Worm (Caenorhabditis elegans) whole organism, L4 larva: Measurements from ENCODE around the gene tmem-184.

Source experiments
- D1046.2 ChIP-seq: fragments of 200-800 bp; sonication (Bioruptor generic); IDR thresholded peaks from 2 replicates; pipeline ENCODE4 v1.3.6; 2022; ENCODE audit warnings: missing genetic modification characterization, missing compliant biosample characterization
- F10B5.3 ChIP-seq: sonication (generic microtip); optimal IDR thresholded peaks from 2 replicates; lab custom pipeline; 2016; ENCODE audit warnings: mild to moderate bottlenecking, missing genetic modification characterization, missing compliant biosample characterization
- F44E2.7 ChIP-seq: fragments of 200-800 bp; sonication (Bioruptor generic); IDR thresholded peaks from 2 replicates; pipeline ENCODE4 v2.1.2; 2022; ENCODE audit warnings: missing genetic modification characterization, missing compliant biosample characterization
- T20F7.1 ChIP-seq: fragments of 200-800 bp; sonication (Bioruptor generic); optimal IDR thresholded peaks from 2 replicates; lab custom pipeline; 2018; ENCODE audit warnings: mild to moderate bottlenecking, missing genetic modification characterization, missing compliant biosample characterization
- Y105C5A.15 ChIP-seq: fragments of 200-800 bp; sonication (Bioruptor generic); IDR thresholded peaks from 2 replicates; pipeline ENCODE4 v1.3.6; 2022; ENCODE audit warnings: missing genetic modification characterization, missing compliant biosample characterization
- Y48G9A.11 ChIP-seq: fragments of 200-800 bp; sonication (Bioruptor generic); IDR thresholded peaks from 2 replicates; pipeline ENCODE4 v1.3.6; 2022; ENCODE audit warnings: missing genetic modification reagents, missing genetic modification characterization, missing compliant biosample characterization
- Y75B8A.6 ChIP-seq: fragments of 200-800 bp; sonication (Bioruptor generic); IDR thresholded peaks from 2 replicates; pipeline ENCODE4 v1.3.6; 2022; ENCODE audit warnings: missing genetic modification reagents, missing genetic modification characterization, missing compliant biosample characterization
- aha-1 ChIP-seq: fragments of 150-350 bp; peaks from one replicate; lab custom pipeline; 2014; ENCODE audit warnings: missing biosample characterization, missing genetic modification characterization
- aly-2 ChIP-seq: sonication (generic microtip); optimal IDR thresholded peaks from 2 replicates; lab custom pipeline; 2018; ENCODE audit warnings: missing biosample characterization, missing genetic modification characterization
- attf-4 ChIP-seq: sonication (generic microtip); optimal IDR thresholded peaks from 3 replicates; lab custom pipeline; 2017; ENCODE audit warnings: missing biosample characterization, missing genetic modification characterization
- ceh-32 ChIP-seq: sonication (generic microtip); optimal IDR thresholded peaks from 2 replicates; lab custom pipeline; 2016; ENCODE audit warnings: mild to moderate bottlenecking, missing genetic modification characterization, missing compliant biosample characterization; ENCODE audit not compliant: poor library complexity
- ces-1 ChIP-seq: fragments of 150-350 bp; sonication (generic microtip); optimal IDR thresholded peaks from 4 replicates; lab custom pipeline; 2014; ENCODE audit warnings: missing biosample characterization, missing genetic modification reagents, missing genetic modification characterization
- cey-2 ChIP-seq: sonication (generic microtip); optimal IDR thresholded peaks from 3 replicates; lab custom pipeline; 2017; ENCODE audit warnings: missing genetic modification characterization, mild to moderate bottlenecking, missing compliant biosample characterization, antibody characterized with exemption, borderline replicate concordance; ENCODE audit not compliant: insufficient read depth
- daf-16 ChIP-seq, 3 experiments: sonication (generic microtip); optimal IDR thresholded peaks; 2 replicates each; lab custom pipeline; 2016 to 2017; ENCODE audit warnings: missing genetic modification characterization in 3 of 3, missing genetic modification reagents in 3 of 3, mild to moderate bottlenecking in 2 of 3, missing compliant biosample characterization in 2 of 3, missing biosample characterization in 1 of 3, moderate library complexity in 1 of 3
- daf-19 ChIP-seq: fragments of 200-800 bp; sonication (Bioruptor generic); conservative IDR thresholded peaks from 2 replicates; pipeline ENCODE4 v1.3.6; 2022; ENCODE audit warnings: missing genetic modification characterization, missing compliant biosample characterization
- dmd-6 ChIP-seq: fragments of 200-800 bp; sonication (Bioruptor generic); IDR thresholded peaks from 2 replicates; pipeline ENCODE4 v1.3.6; 2022; ENCODE audit warnings: missing genetic modification reagents, missing genetic modification characterization, missing compliant biosample characterization
- dmd-9 ChIP-seq: fragments of 200-800 bp; sonication (Bioruptor generic); IDR thresholded peaks from 2 replicates; pipeline ENCODE4 v1.3.6; 2022; ENCODE audit warnings: missing genetic modification reagents, missing genetic modification characterization, missing compliant biosample characterization
- dve-1 ChIP-seq: sonication (generic microtip); optimal IDR thresholded peaks from 2 replicates; lab custom pipeline; 2017; ENCODE audit warnings: antibody characterized with exemption, mild to moderate bottlenecking, missing genetic modification characterization, missing compliant biosample characterization; ENCODE audit not compliant: insufficient read depth
- fos-1 ChIP-seq: fragments of 150-350 bp; optimal IDR thresholded peaks from 2 replicates; lab custom pipeline; 2014; ENCODE audit warnings: missing biosample characterization, missing genetic modification characterization
- hlh-11 ChIP-seq: fragments of 200-800 bp; sonication (Bioruptor generic); optimal IDR thresholded peaks from 2 replicates; lab custom pipeline; 2018; ENCODE audit warnings: mild to moderate bottlenecking, missing genetic modification characterization, missing compliant biosample characterization
- hlh-30 ChIP-seq: sonication (generic microtip); optimal IDR thresholded peaks from 2 replicates; lab custom pipeline; 2017; ENCODE audit warnings: antibody characterized with exemption, mild to moderate bottlenecking, missing genetic modification characterization, missing compliant biosample characterization; ENCODE audit not compliant: insufficient read depth
- hmg-1.1 ChIP-seq: fragments of 200-800 bp; sonication (Bioruptor generic); IDR thresholded peaks from 2 replicates; pipeline ENCODE4 v1.3.6; 2022; ENCODE audit warnings: missing genetic modification reagents, missing genetic modification characterization, missing compliant biosample characterization
- lin-1 ChIP-seq: fragments of 200-800 bp; sonication (Bioruptor generic); IDR thresholded peaks from 2 replicates; pipeline ENCODE4 v1.3.6; 2022; ENCODE audit warnings: missing genetic modification reagents, missing genetic modification characterization, missing compliant biosample characterization
- lin-13 ChIP-seq: fragments of 150-350 bp; optimal IDR thresholded peaks from 2 replicates; lab custom pipeline; 2014; ENCODE audit warnings: missing biosample characterization, missing genetic modification reagents, missing genetic modification characterization
- lin-15B ChIP-seq: fragments of 150-350 bp; sonication (generic microtip); optimal IDR thresholded peaks from 3 replicates; lab custom pipeline; 2014; ENCODE audit warnings: missing biosample characterization, missing genetic modification characterization
- lin-29 ChIP-seq: fragments of 200-800 bp; sonication (Bioruptor generic); IDR thresholded peaks from 2 replicates; pipeline ENCODE4 v1.3.6; 2022; ENCODE audit warnings: missing genetic modification reagents, missing genetic modification characterization, missing compliant biosample characterization
- lin-38 ChIP-seq: fragments of 200-800 bp; sonication (Bioruptor generic); IDR thresholded peaks from 2 replicates; pipeline ENCODE4 v1.3.6; 2022; ENCODE audit warnings: missing genetic modification reagents, missing genetic modification characterization, missing compliant biosample characterization
- lir-3 ChIP-seq: sonication (generic microtip); optimal IDR thresholded peaks from 2 replicates; lab custom pipeline; 2016; ENCODE audit warnings: mild to moderate bottlenecking, missing genetic modification characterization, missing compliant biosample characterization
- mdt-29 ChIP-seq: fragments of 200-800 bp; sonication (Bioruptor generic); IDR thresholded peaks from 2 replicates; pipeline ENCODE4 v1.3.6; 2022; ENCODE audit warnings: missing genetic modification reagents, missing genetic modification characterization, missing compliant biosample characterization
- mxl-2 ChIP-seq: fragments of 200-800 bp; sonication (Bioruptor generic); conservative IDR thresholded peaks from 2 replicates; pipeline ENCODE4 v1.3.6; 2022; ENCODE audit warnings: missing genetic modification reagents, missing genetic modification characterization, missing compliant biosample characterization
- nhr-10 ChIP-seq: fragments of 150-350 bp; optimal IDR thresholded peaks from 2 replicates; lab custom pipeline; 2014; ENCODE audit warnings: missing biosample characterization, missing genetic modification characterization
- nhr-11 ChIP-seq: fragments of 150-350 bp; optimal IDR thresholded peaks from 2 replicates; lab custom pipeline; 2014; ENCODE audit warnings: missing biosample characterization, missing genetic modification characterization
- nhr-41 ChIP-seq: fragments of 200-800 bp; sonication (Bioruptor generic); IDR thresholded peaks from 2 replicates; pipeline ENCODE4 v1.3.6; 2022; ENCODE audit warnings: missing genetic modification reagents, missing genetic modification characterization, missing compliant biosample characterization
- nhr-77 ChIP-seq: fragments of 150-350 bp; optimal IDR thresholded peaks from 2 replicates; lab custom pipeline; 2014; ENCODE audit warnings: missing biosample characterization, missing genetic modification characterization
- pqm-1 ChIP-seq: sonication (generic microtip); optimal IDR thresholded peaks from 2 replicates; lab custom pipeline; 2017; ENCODE audit warnings: missing biosample characterization, missing genetic modification characterization
- rbr-2 ChIP-seq: sonication (generic microtip); optimal IDR thresholded peaks from 2 replicates; lab custom pipeline; 2016; ENCODE audit warnings: missing genotype, missing genetic modification characterization, missing compliant biosample characterization
- saeg-2 ChIP-seq: fragments of 200-800 bp; sonication (Bioruptor generic); IDR thresholded peaks from 2 replicates; pipeline ENCODE4 v1.3.6; 2022; ENCODE audit warnings: missing genetic modification reagents, missing genetic modification characterization, missing compliant biosample characterization
- sdz-12 ChIP-seq: fragments of 200-800 bp; sonication (Bioruptor generic); optimal IDR thresholded peaks from 2 replicates; lab custom pipeline; 2018; ENCODE audit warnings: mild to moderate bottlenecking, missing genetic modification characterization, missing compliant biosample characterization
- skn-1 ChIP-seq: fragments of 150-350 bp; optimal IDR thresholded peaks from 2 replicates; lab custom pipeline; 2014; ENCODE audit warnings: missing biosample characterization, missing genetic modification characterization
- spr-1 ChIP-seq: sonication (generic microtip); optimal IDR thresholded peaks from 2 replicates; lab custom pipeline; 2016; ENCODE audit warnings: mild to moderate bottlenecking, missing genetic modification characterization, missing compliant biosample characterization
- spr-3 ChIP-seq: fragments of 200-800 bp; sonication (Bioruptor generic); optimal IDR thresholded peaks from 2 replicates; lab custom pipeline; 2018; ENCODE audit warnings: mild to moderate bottlenecking, missing genetic modification characterization, missing compliant biosample characterization
- tag-97 ChIP-seq: fragments of 200-800 bp; sonication (Bioruptor generic); IDR thresholded peaks from 2 replicates; pipeline ENCODE4 v1.3.6; 2022; ENCODE audit warnings: missing genetic modification characterization, missing compliant biosample characterization
- unc-62 ChIP-seq, 3 experiments: fragments of 150-350 bp in 1 of 3; sonication (generic microtip); optimal IDR thresholded peaks in 2 of 3; peaks in 1 of 3; 1 replicate in 1 of 3; 2 replicates in 2 of 3; lab custom pipeline; 2014 to 2017; ENCODE audit warnings: missing biosample characterization in 3 of 3, missing genetic modification characterization in 3 of 3, missing genetic modification reagents in 3 of 3, missing genotype in 1 of 3
- vab-7 ChIP-seq: fragments of 200-800 bp; sonication (Bioruptor generic); IDR thresholded peaks from 2 replicates; pipeline ENCODE4 v1.3.6; 2022; ENCODE audit warnings: missing genetic modification reagents, missing genetic modification characterization, missing compliant biosample characterization
- ztf-11 ChIP-seq: fragments of 150-350 bp; optimal IDR thresholded peaks from 2 replicates; lab custom pipeline; 2014; ENCODE audit warnings: missing biosample characterization, missing genetic modification characterization

Gene tmem-184

DNA sequence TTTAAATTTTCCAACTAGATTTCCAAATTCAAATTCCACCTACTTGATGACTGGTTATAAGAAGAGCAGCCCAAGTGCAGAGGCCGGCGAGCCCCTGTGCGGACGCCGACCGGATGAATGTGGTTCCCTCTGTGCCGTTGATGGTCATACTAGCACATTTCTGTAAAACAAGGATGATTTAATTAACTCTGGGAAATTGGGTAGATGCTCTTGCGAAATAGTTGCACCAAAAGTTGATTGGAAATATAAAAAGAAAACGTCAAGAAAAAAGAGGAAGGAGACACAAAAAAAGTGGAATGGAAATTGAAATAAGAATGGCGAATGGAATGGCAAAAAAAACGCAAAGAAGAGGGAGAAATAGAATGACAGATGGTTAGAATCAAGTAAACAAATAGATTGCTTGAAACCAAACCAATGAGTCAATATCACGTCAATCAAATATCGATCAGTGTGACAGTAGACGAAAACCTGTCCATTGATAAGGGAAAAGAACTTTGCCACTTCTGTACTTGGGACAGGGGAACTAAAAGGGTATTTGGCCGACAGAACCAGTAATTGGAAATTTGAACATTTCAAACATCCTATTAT, at the start of gene tmem-184 (continued):
- TF ChIP-seq Y105C5A.15 (GFP tag; lab: Robert Waterston, UW) (no peak), fos-1 (tag; lab: Kevin White, UChicago) (no peak), skn-1 (tag; lab: Kevin White, UChicago) (no peak), daf-19 (GFP tag; lab: Robert Waterston, UW) (no peak)

DNA sequence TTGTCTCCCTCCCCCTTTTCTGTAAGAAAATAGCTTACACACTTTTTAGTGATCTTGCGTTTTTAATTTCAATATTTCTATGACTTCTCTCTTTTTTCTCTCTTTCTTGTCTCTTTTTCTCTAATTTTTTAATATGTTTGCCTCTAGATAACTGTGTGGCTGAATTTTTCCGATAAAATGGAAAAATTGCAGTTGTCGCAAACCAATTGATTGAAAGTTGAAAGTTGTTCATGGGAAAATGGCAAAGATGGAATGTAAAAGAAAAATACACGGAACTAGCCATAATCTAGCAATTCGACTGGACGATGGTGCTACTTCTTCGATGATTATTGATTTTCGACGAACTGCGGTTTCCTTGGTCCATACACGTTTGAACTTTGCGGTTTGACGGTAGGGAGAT, 49.2 kb upstream of the tmem-184 start:
- no peak for TF ChIP-seq hlh-30 (tag; lab: Kevin White, UChicago)
- peak; percentile 19; the same call in 1 of the 2 replicates for TF ChIP-seq dmd-6
- peak; percentile 28 for TF ChIP-seq pqm-1
- peak; percentile 15 for TF ChIP-seq dve-1

DNA sequence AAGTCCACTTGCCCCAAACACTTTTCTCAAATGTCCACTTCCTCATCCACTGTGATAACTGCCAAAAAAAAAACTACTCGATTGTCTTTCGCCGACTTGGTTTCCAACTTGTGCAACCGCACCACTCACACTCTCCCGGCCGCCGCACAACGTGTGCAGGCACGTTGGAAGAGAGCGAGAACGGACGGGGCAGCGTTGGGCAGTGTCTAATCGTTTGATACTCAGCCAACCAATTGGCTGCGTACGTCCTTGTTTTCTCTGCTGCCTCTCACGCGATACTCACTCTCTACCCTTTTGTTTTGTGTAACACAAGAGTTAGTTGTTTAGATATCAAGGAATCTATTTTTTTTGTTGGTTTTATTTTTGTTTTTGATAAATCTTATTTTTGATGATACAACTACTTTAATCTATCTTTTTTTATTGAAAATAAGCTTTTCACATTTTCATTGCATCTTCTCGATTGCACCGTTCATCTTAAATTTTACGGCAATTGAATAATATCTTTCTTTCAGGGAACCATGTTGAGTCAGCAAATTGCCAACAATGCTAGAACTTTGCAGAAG, 46.9 kb upstream of the tmem-184 start, which contains the start of gene sucl-1:
Gene sucl-1, plus strand, starts transcription at position 513 of the 563 bp plus-strand sequence.
- TF ChIP-seq spr-3 (no peak), skn-1 (tag; lab: Kevin White, UChicago) (no peak), vab-7 (peak; percentile 35; the same call in 1 of the 2 replicates), hlh-11 (tag; lab: Kevin White, UChicago) (peak; percentile 94), F44E2.7 (GFP tag; lab: Robert Waterston, UW) (no peak), lin-38 (GFP tag; lab: Robert Waterston, UW) (peak; percentile 60), lin-15B (no peak), nhr-10 (tag; lab: Kevin White, UChicago) (no peak), lin-13 (peak; percentile 91), nhr-11 (tag; lab: Kevin White, UChicago) (peak; percentile 86), dmd-9 (GFP tag; lab: Robert Waterston, UW) (no peak), attf-4 (tag; lab: Kevin White, UChicago) (no peak), hlh-30 (tag; lab: Kevin White, UChicago) (peak; percentile 83), saeg-2 (no peak), Y48G9A.11 (GFP tag; lab: Robert Waterston, UW) (no peak), aly-2 (tag; lab: Kevin White, UChicago) (no peak), ceh-32 (tag; lab: Kevin White, UChicago) (peak; percentile 7), sdz-12 (GFP tag; lab: Kevin White, UChicago) (no peak), rbr-2 (tag; lab: Kevin White, UChicago) (peak; percentile 91), ces-1 (no peak), nhr-41 (GFP tag; lab: Robert Waterston, UW) (no peak), cey-2 (tag; lab: Kevin White, UChicago) (no peak), D1046.2 (GFP tag; lab: Robert Waterston, UW) (no peak), Y75B8A.6 (GFP tag; lab: Robert Waterston, UW) (no peak), F10B5.3 (tag; lab: Kevin White, UChicago) (no peak), T20F7.1 (GFP tag; lab: Kevin White, UChicago) (peak; percentile 79), spr-1 (tag; lab: Kevin White, UChicago) (peak; percentile 74), lin-29 (GFP tag; lab: Robert Waterston, UW) (no peak), daf-16 (GFP tag; optimal IDR thresholded peaks at IDR 0.05; lab: Kevin White, UChicago) (peak; percentile 33 to 92), daf-16 (tag; optimal IDR thresholded peaks at IDR 0.05; lab: Kevin White, UChicago) (peak; percentile 87), hmg-1.1 (peak; percentile 91), mdt-29 (no peak), nhr-77 (tag; lab: Kevin White, UChicago) (peak; percentile 61), Y105C5A.15 (GFP tag; lab: Robert Waterston, UW) (no peak), aha-1 (tag; lab: Kevin White, UChicago) (peak; percentile 100), ztf-11 (tag; lab: Kevin White, UChicago) (no peak), tag-97 (no peak), lin-1 (peak; percentile 83), lir-3 (tag; lab: Kevin White, UChicago) (peak; percentile 17), mxl-2 (GFP tag; lab: Robert Waterston, UW) (no peak), unc-62 (GFP tag; optimal IDR thresholded peaks at IDR 0.05 in 1 of 2; lab: Kevin White, UChicago) (peak in 1 of 2 experiments; percentile 94), unc-62 (tag; optimal IDR thresholded peaks at IDR 0.05; lab: Kevin White, UChicago) (no peak)
